Worm (Caenorhabditis elegans): ENCODE data around the gene srw-17.

ce11 chrV:15259049-15259448 is 17.8 kb downstream of the srw-17 start, which contains the start of gene srsx-37:
- no peak for TF ChIP-seq mdl-1 (tag; optimal IDR thresholded peaks at IDR 0.05)
- no peak for TF ChIP-seq elt-3 (tag; optimal IDR thresholded peaks at IDR 0.05)
- no peak for TF ChIP-seq skn-1 (tag; optimal IDR thresholded peaks at IDR 0.05)
- no peak for TF ChIP-seq ztf-4 (tag; optimal IDR thresholded peaks at IDR 0.05)
- TF ChIP-seq elt-1 (tag; optimal IDR thresholded peaks at IDR 0.05), result no peak
- no peak for TF ChIP-seq snpc-4 (tag; optimal IDR thresholded peaks at IDR 0.05)
- TF ChIP-seq unc-62 (GFP tag; optimal IDR thresholded peaks at IDR 0.05), result no peak
- no peak for TF ChIP-seq nhr-77 (tag; optimal IDR thresholded peaks at IDR 0.05)
- TF ChIP-seq eor-1 (tag; optimal IDR thresholded peaks at IDR 0.05), result no peak
